Fruit fly (Drosophila melanogaster): ENCODE results near the gene CG9215.

Gene CG9215

DNA sequence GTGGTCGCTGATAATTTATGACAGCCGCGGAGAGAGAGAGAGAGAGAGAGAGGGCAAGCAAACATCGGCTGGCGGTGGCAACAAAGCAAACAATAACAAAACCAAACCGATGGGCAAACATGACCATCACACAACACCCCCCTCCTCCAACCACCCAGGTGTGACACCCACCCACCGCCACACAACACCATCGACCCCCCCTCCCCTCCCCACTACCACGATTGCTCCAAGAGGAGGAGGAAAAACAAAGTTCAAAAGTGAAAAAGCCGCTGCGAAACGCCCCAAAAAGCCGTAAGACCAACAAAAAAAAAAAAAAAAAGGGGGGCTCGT, 36.9 kb upstream of the CG9215 start:
- no peak for TF ChIP-seq Sox15 (GFP tag; optimal IDR thresholded peaks at IDR 0.05)
- TF ChIP-seq fkh (GFP tag; optimal IDR thresholded peaks at IDR 0.05): peak; percentile 88

DNA sequence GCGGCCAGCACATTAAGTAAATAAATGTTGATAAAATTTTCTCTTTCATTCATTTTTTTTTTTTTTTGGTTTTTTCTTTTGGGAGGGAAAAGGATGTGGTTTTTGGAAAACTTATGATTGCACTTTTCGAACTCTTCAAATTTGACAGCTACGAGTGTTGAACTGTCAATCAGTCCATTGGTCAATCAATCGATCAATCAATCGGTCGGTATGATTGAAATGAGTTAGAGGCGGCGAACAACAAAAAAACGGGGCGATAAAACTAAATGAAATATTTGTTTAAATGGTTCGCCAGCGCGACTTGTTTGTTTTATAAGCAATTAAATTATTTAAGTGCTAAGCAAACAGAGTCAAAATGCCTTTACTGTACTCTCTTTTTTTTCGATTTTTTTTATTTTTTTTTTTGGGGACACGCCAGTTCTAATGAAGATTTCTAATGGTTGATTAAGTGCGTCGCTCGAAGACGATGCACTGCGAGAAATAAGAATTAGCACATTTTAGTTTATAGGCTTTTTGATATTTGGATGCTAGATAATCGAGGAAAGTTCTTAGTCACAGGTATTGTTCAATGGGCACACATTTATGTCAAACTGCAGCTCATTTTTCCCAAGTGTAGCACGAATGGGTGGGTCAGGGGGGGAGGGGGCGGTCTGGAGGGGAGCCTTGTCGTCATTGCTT, 36.4 kb upstream of the CG9215 start:
- peak; percentile 9 for TF ChIP-seq cyc (GFP tag; optimal IDR thresholded peaks at IDR 0.05)
- TF ChIP-seq esn (GFP tag; optimal IDR thresholded peaks at IDR 0.05): peak; percentile 23
- TF ChIP-seq CG8632 (GFP tag; optimal IDR thresholded peaks at IDR 0.05): no peak
- peak; percentile 31 for TF ChIP-seq Hr39 (GFP tag; optimal IDR thresholded peaks at IDR 0.05)
- no peak for TF ChIP-seq dac (GFP tag; optimal IDR thresholded peaks at IDR 0.05)
- no peak for TF ChIP-seq CG3032 (tag; optimal IDR thresholded peaks at IDR 0.05)
- peak; percentile 12 for TF ChIP-seq CG31627 (GFP tag; optimal IDR thresholded peaks at IDR 0.05)
- TF ChIP-seq CG9139 (GFP tag; optimal IDR thresholded peaks at IDR 0.05): no peak
- no peak for TF ChIP-seq CG6808 (GFP tag; optimal IDR thresholded peaks at IDR 0.05)
- TF ChIP-seq eg (GFP tag; IDR thresholded peaks at IDR 0.05): peak; percentile 72
- no peak for TF ChIP-seq CG10631 (GFP tag; optimal IDR thresholded peaks at IDR 0.05)
- peak; percentile 16 for TF ChIP-seq pdm3 (GFP tag; optimal IDR thresholded peaks at IDR 0.05)
- no peak for TF ChIP-seq Ets21C (GFP tag; optimal IDR thresholded peaks at IDR 0.05)
- TF ChIP-seq CG11294 (GFP tag; IDR thresholded peaks at IDR 0.05): 0 out of 2 replicates have a peak, but pooled peaks have one; percentile 18
- TF ChIP-seq acj6 (GFP tag; optimal IDR thresholded peaks at IDR 0.05): no peak
- peak; percentile 2 for TF ChIP-seq CG11902 (GFP tag; optimal IDR thresholded peaks at IDR 0.05)
- no peak for TF ChIP-seq net (GFP tag; optimal IDR thresholded peaks at IDR 0.05)
- TF ChIP-seq CG1621 (tag; optimal IDR thresholded peaks at IDR 0.05): no peak
- no peak for TF ChIP-seq CG8319 (GFP tag; optimal IDR thresholded peaks at IDR 0.05)
- TF ChIP-seq CG34406 (GFP tag; optimal IDR thresholded peaks at IDR 0.05): peak; percentile 11
- peak; percentile 11 for TF ChIP-seq Sox15 (GFP tag; optimal IDR thresholded peaks at IDR 0.05)
- no peak for TF ChIP-seq CG3919 (GFP tag; optimal IDR thresholded peaks at IDR 0.05)
- TF ChIP-seq CG11762 (GFP tag; optimal IDR thresholded peaks at IDR 0.05; ENCODE audit: insufficient read depth): no peak
- no peak for TF ChIP-seq CG7368 (GFP tag; optimal IDR thresholded peaks at IDR 0.05)
- TF ChIP-seq fkh (GFP tag; optimal IDR thresholded peaks at IDR 0.05): no peak
- TF ChIP-seq ss (GFP tag; optimal IDR thresholded peaks at IDR 0.05): no peak
- peak; percentile 29 for TF ChIP-seq achi (GFP tag; optimal IDR thresholded peaks at IDR 0.05)
- TF ChIP-seq topi (GFP tag; optimal IDR thresholded peaks at IDR 0.05): peak; percentile 8
- TF ChIP-seq Eip75B (GFP tag; optimal IDR thresholded peaks at IDR 0.05): no peak
- peak; percentile 23 for TF ChIP-seq OdsH (GFP tag; optimal IDR thresholded peaks at IDR 0.05)
- no peak for TF ChIP-seq CG6854 (GFP tag; optimal IDR thresholded peaks at IDR 0.05)
- TF ChIP-seq CG16779 (tag; optimal IDR thresholded peaks at IDR 0.05): no peak
- no peak for TF ChIP-seq Hr38 (GFP tag; optimal IDR thresholded peaks at IDR 0.05)
- TF ChIP-seq Eip78C (GFP tag): peak; percentile 37
- TF ChIP-seq CG15336 (GFP tag; IDR thresholded peaks at IDR 0.05): peak; percentile 38; the same call in 1 of the 2 replicates
- TF ChIP-seq CG6276 (GFP tag; optimal IDR thresholded peaks at IDR 0.05): no peak
- TF ChIP-seq Met (GFP tag; optimal IDR thresholded peaks at IDR 0.05): no peak
- TF ChIP-seq svp (GFP tag): no peak
- no peak; the same call in 2 of the 3 replicates for TF ChIP-seq CG8119 (GFP tag; IDR thresholded peaks at IDR 0.05)
- TF ChIP-seq Sox14 (GFP tag; optimal IDR thresholded peaks at IDR 0.05): no peak
- no peak for TF ChIP-seq vri (GFP tag; optimal IDR thresholded peaks at IDR 0.05)
- peak; percentile 31 for TF ChIP-seq CG6792 (GFP tag; optimal IDR thresholded peaks at IDR 0.05)
- TF ChIP-seq CG32006 (GFP tag; optimal IDR thresholded peaks at IDR 0.05): peak; percentile 57
- TF ChIP-seq Hr4 (GFP tag; optimal IDR thresholded peaks at IDR 0.05): peak; percentile 13
- peak; percentile 47; the same call in 1 of the 2 replicates for TF ChIP-seq Gug (GFP tag; IDR thresholded peaks at IDR 0.05)
- TF ChIP-seq CG4318 (GFP tag; optimal IDR thresholded peaks at IDR 0.05): peak; percentile 8
- TF ChIP-seq CG6163 (GFP tag; IDR thresholded peaks at IDR 0.05): peak; percentile 62; the same call in 1 of the 3 replicates

Measured in whole organism, prepupa.